Worm (Caenorhabditis elegans) whole organism, mixed stage, embryonic: Measurements from ENCODE around the gene fbxa-85.
"Not testable (repeated sequence)": the region's sequence is repeated elsewhere in the genome, so short reads cannot be mapped to it uniquely, and the experiment has no call there.

Experiments
- blmp-1 ChIP-seq: fragments of 150-350 bp; optimal IDR thresholded peaks from 2 replicates; lab custom pipeline; 2014; ENCODE audit warnings: missing biosample characterization, missing genetic modification characterization
- ceh-39 ChIP-seq: fragments of 150-350 bp; optimal IDR thresholded peaks from 2 replicates; lab custom pipeline; 2014; ENCODE audit warnings: missing biosample characterization, missing genetic modification characterization
- ceh-43 ChIP-seq: fragments of 200-800 bp; sonication (Bioruptor generic); optimal IDR thresholded peaks from 2 replicates; lab custom pipeline; 2018; ENCODE audit warnings: mild to moderate bottlenecking, missing genetic modification characterization, moderate library complexity, missing compliant biosample characterization
- ceh-83 ChIP-seq: fragments of 200-800 bp; sonication (Bioruptor generic); optimal IDR thresholded peaks from 2 replicates; lab custom pipeline; 2018; ENCODE audit warnings: mild to moderate bottlenecking, missing genetic modification characterization, missing compliant biosample characterization
- ces-1 ChIP-seq: fragments of 150-350 bp; optimal IDR thresholded peaks from 2 replicates; lab custom pipeline; 2014; ENCODE audit warnings: missing biosample characterization, missing genetic modification reagents, missing genetic modification characterization
- cnd-1 ChIP-seq: fragments of 200-800 bp; sonication (Bioruptor generic); optimal IDR thresholded peaks from 2 replicates; lab custom pipeline; 2018; ENCODE audit warnings: mild to moderate bottlenecking, missing genetic modification characterization, missing compliant biosample characterization
- drap-1 ChIP-seq: fragments of 200-800 bp; sonication (Bioruptor generic); optimal IDR thresholded peaks from 3 replicates; lab custom pipeline; 2018; ENCODE audit warnings: mild to moderate bottlenecking, missing genetic modification characterization, missing compliant biosample characterization
- elt-1 ChIP-seq: sonication (generic microtip); optimal IDR thresholded peaks from 2 replicates; lab custom pipeline; 2017; ENCODE audit warnings: missing genetic modification characterization, mild to moderate bottlenecking, missing compliant biosample characterization, antibody characterized with exemption, moderate library complexity, borderline replicate concordance; ENCODE audit not compliant: insufficient read depth
- flh-1 ChIP-seq: fragments of 200-800 bp; sonication (Bioruptor generic); optimal IDR thresholded peaks from 2 replicates; lab custom pipeline; 2018; ENCODE audit warnings: mild to moderate bottlenecking, missing genetic modification characterization, moderate library complexity, missing compliant biosample characterization
- ham-2 ChIP-seq: fragments of 200-800 bp; sonication (Bioruptor generic); optimal IDR thresholded peaks from 2 replicates; lab custom pipeline; 2018; ENCODE audit warnings: mild to moderate bottlenecking, missing genetic modification characterization, missing compliant biosample characterization
- lin-13 ChIP-seq: fragments of 150-350 bp; optimal IDR thresholded peaks from 2 replicates; lab custom pipeline; 2014; ENCODE audit warnings: missing biosample characterization, missing genetic modification characterization
- mab-5 ChIP-seq: fragments of 150-350 bp; optimal IDR thresholded peaks from 2 replicates; lab custom pipeline; 2014; ENCODE audit warnings: missing biosample characterization, missing genetic modification characterization
- mep-1 ChIP-seq: fragments of 150-350 bp; optimal IDR thresholded peaks from 2 replicates; lab custom pipeline; 2017; ENCODE audit warnings: missing biosample characterization, missing genetic modification reagents, missing genetic modification characterization, inconsistent platforms
- mls-2 ChIP-seq: sonication (generic microtip); optimal IDR thresholded peaks from 2 replicates; lab custom pipeline; 2016; ENCODE audit warnings: mild to moderate bottlenecking, missing genetic modification characterization, moderate library complexity, missing compliant biosample characterization
- nhr-12 ChIP-seq: fragments of 150-350 bp; optimal IDR thresholded peaks from 2 replicates; lab custom pipeline; 2014; ENCODE audit warnings: missing biosample characterization, missing genetic modification characterization
- nhr-2 ChIP-seq: fragments of 150-350 bp; optimal IDR thresholded peaks from 2 replicates; lab custom pipeline; 2014; ENCODE audit warnings: missing biosample characterization, missing genetic modification characterization
- nhr-237 ChIP-seq: fragments of 150-350 bp; optimal IDR thresholded peaks from 2 replicates; lab custom pipeline; 2014; ENCODE audit warnings: missing biosample characterization, missing genetic modification characterization
- nhr-28 ChIP-seq: fragments of 150-350 bp; optimal IDR thresholded peaks from 2 replicates; lab custom pipeline; 2014; ENCODE audit warnings: missing biosample characterization, missing genetic modification characterization
- nhr-76 ChIP-seq: sonication (generic microtip); optimal IDR thresholded peaks from 2 replicates; lab custom pipeline; 2017; ENCODE audit warnings: missing biosample characterization, missing genetic modification characterization
- pha-4 ChIP-seq: fragments of 150-350 bp; optimal IDR thresholded peaks from 2 replicates; lab custom pipeline; 2018; ENCODE audit warnings: missing biosample characterization, missing genetic modification reagents, missing genetic modification characterization
- sem-2 ChIP-seq: fragments of 200-800 bp; sonication (Bioruptor generic); optimal IDR thresholded peaks from 2 replicates; lab custom pipeline; 2018; ENCODE audit warnings: mild to moderate bottlenecking, missing genetic modification characterization, missing compliant biosample characterization
- snpc-4 ChIP-seq: fragments of 150-350 bp; optimal IDR thresholded peaks from 2 replicates; lab custom pipeline; 2014; ENCODE audit warnings: missing biosample characterization, missing genetic modification characterization
- sptf-1 ChIP-seq: sonication (generic microtip); optimal IDR thresholded peaks from 2 replicates; lab custom pipeline; 2017; ENCODE audit warnings: mild to moderate bottlenecking, missing genetic modification characterization, moderate library complexity, missing compliant biosample characterization
- tbx-8 ChIP-seq: fragments of 200-800 bp; sonication (Bioruptor generic); optimal IDR thresholded peaks from 2 replicates; lab custom pipeline; 2018; ENCODE audit warnings: mild to moderate bottlenecking, missing genetic modification characterization, moderate library complexity, missing compliant biosample characterization
- unc-120 ChIP-seq: sonication (generic microtip); optimal IDR thresholded peaks from 2 replicates; lab custom pipeline; 2017; ENCODE audit warnings: missing genetic modification characterization, missing compliant biosample characterization; ENCODE audit not compliant: poor library complexity, severe bottlenecking
- unc-39 ChIP-seq: fragments of 150-350 bp; optimal IDR thresholded peaks from 2 replicates; lab custom pipeline; 2014; ENCODE audit warnings: missing biosample characterization, missing genetic modification characterization
- unc-62 ChIP-seq: fragments of 150-350 bp; optimal IDR thresholded peaks from 2 replicates; lab custom pipeline; 2014; ENCODE audit warnings: missing biosample characterization, missing genetic modification reagents, missing genetic modification characterization
- zip-8 ChIP-seq: fragments of 150-350 bp; optimal IDR thresholded peaks from 2 replicates; lab custom pipeline; 2014; ENCODE audit warnings: missing biosample characterization, missing genetic modification characterization
- ztf-11 ChIP-seq: fragments of 150-350 bp; optimal IDR thresholded peaks from 2 replicates; lab custom pipeline; 2014; ENCODE audit warnings: missing biosample characterization, missing genetic modification characterization

fbxa-85 gene

DNA sequence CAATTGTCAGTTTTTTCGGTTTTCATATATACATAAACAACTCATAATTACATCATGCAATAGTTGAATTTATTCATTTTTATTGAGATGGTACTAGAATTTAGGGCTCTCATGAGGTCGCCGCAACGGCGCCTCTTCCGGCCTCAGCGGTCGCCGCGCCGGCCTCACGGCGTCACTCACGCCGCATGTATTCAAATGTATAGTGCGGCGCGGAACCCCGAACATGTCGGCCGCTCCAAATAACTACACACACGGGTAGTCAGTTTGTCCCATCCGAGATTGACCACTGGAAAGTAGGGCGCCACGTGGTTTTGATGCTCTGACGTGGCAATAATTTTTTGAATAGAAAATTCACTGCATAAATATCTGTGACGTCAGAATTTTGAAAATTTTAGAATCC, 1.3 kb upstream of the fbxa-85 start:
- TF ChIP-seq mls-2 (tag; lab: Kevin White, UChicago): no peak
- no peak for TF ChIP-seq nhr-28 (tag; lab: Kevin White, UChicago)
- no peak for TF ChIP-seq flh-1 (GFP tag; lab: Kevin White, UChicago)
- no peak for TF ChIP-seq unc-120 (tag; lab: Kevin White, UChicago)
- TF ChIP-seq drap-1 (GFP tag; lab: Kevin White, UChicago): no peak
- TF ChIP-seq ztf-11 (tag; lab: Kevin White, UChicago): no peak
- no peak for TF ChIP-seq pha-4 (tag; lab: Kevin White, UChicago)
- TF ChIP-seq zip-8: no peak
- no peak for TF ChIP-seq ceh-43 (GFP tag; lab: Kevin White, UChicago)

- no peak for TF ChIP-seq tbx-8 (GFP tag; lab: Kevin White, UChicago)
- TF ChIP-seq nhr-2 (tag; lab: Kevin White, UChicago): no peak
- no peak for TF ChIP-seq snpc-4 (tag; lab: Kevin White, UChicago)
- TF ChIP-seq nhr-12 (tag; lab: Kevin White, UChicago): no peak
- TF ChIP-seq blmp-1 (tag; lab: Kevin White, UChicago): no peak
- no peak for TF ChIP-seq sem-2 (GFP tag; lab: Kevin White, UChicago)
- TF ChIP-seq pha-4 (tag; lab: Kevin White, UChicago): no peak
- TF ChIP-seq ceh-83 (GFP tag; lab: Kevin White, UChicago): no peak
- no peak for TF ChIP-seq ztf-11 (tag; lab: Kevin White, UChicago)
- TF ChIP-seq unc-62: no peak
- no peak for TF ChIP-seq nhr-237
- TF ChIP-seq ceh-43 (GFP tag; lab: Kevin White, UChicago): no peak
- no peak for TF ChIP-seq ceh-39 (tag; lab: Kevin White, UChicago)
- no peak for TF ChIP-seq unc-39
- no peak for TF ChIP-seq unc-120 (tag; lab: Kevin White, UChicago)
- TF ChIP-seq mls-2 (tag; lab: Kevin White, UChicago): no peak
- no peak for TF ChIP-seq mab-5 (tag; lab: Kevin White, UChicago)
- TF ChIP-seq ces-1 (GFP tag; lab: Kevin White, UChicago): no peak
- TF ChIP-seq mep-1 (tag; lab: Kevin White, UChicago): no peak
- TF ChIP-seq elt-1: no peak
Observed at ce11 chrV:17258244-17258643, 724 bp upstream of the fbxa-85 start.

- TF ChIP-seq unc-62: no peak
- TF ChIP-seq tbx-8 (GFP tag; lab: Kevin White, UChicago): no peak
- TF ChIP-seq flh-1 (GFP tag; lab: Kevin White, UChicago): no peak
Observed at ce11 chrV:17261385-17261784, 2.4 kb downstream of the fbxa-85 start.

- not testable (repeated sequence) for TF ChIP-seq nhr-2, mls-2, snpc-4 (tag; lab: Kevin White, UChicago)
- TF ChIP-seq, all 35 proteins: peak for 0; not testable (repeated sequence) for 35
Observed at ce11 chrV:17264855-17265254, 5.9 kb downstream of the fbxa-85 start, which contains the start of gene K10G4.3. Gene K10G4.3 (minus strand): TSS chrV:17264955.

ce11 chrV:17272112-17272511, 13.1 kb downstream of the fbxa-85 start:
- TF ChIP-seq ham-2 (GFP tag; lab: Kevin White, UChicago) (no peak), ceh-83 (GFP tag; lab: Kevin White, UChicago) (no peak)
- TF ChIP-seq, all 35 proteins: peak for 0

DNA sequence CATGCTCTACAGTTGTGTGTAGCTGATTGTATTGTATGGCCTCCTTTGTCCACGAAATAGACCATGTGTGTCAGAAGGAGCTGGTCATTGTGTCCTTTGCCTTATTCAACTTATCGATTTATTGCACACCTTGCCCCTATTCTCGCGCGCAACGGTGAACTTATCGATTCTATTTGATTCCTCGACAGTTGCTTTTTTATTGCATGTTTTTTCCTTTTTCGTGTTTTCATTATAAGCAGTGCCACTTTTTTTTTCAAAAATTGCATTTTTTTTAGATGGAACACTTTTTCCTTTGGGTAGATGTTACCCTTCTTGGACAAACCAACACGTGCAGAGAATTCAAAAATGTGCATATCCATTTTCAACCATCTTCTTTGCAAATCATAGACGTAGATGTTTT, 14.3 kb downstream of the fbxa-85 start, which contains the start of gene K10G4.10:
K10G4.10 (plus strand) TSS at position 301 of the 400 bp plus-strand sequence.
- no peak for TF ChIP-seq unc-62
- no peak for TF ChIP-seq lin-13 (tag; lab: Kevin White, UChicago)
- TF ChIP-seq flh-1 (GFP tag; lab: Kevin White, UChicago): no peak
- no peak for TF ChIP-seq sem-2 (GFP tag; lab: Kevin White, UChicago)
- TF ChIP-seq nhr-76 (tag; lab: Kevin White, UChicago): no peak
- no peak for TF ChIP-seq sptf-1
- no peak for TF ChIP-seq snpc-4 (tag; lab: Kevin White, UChicago)
- TF ChIP-seq cnd-1 (tag; lab: Kevin White, UChicago): no peak
- TF ChIP-seq, all 35 proteins: peak for 0
